Fruit fly (Drosophila melanogaster) whole organism, embryonic: ENCODE data around the gene Rab9.

Experiments
- CG11398 ChIP-seq: fragments of 200-800 bp; sonication (Bioruptor generic); optimal IDR thresholded peaks from 2 replicates; lab custom pipeline; 2016; ENCODE audit warnings: missing biosample characterization, missing genetic modification characterization
- CG1792 ChIP-seq: fragments of 200-800 bp; sonication (Bioruptor generic); optimal IDR thresholded peaks from 2 replicates; lab custom pipeline; 2016; ENCODE audit warnings: missing biosample characterization, missing genetic modification characterization
- CG3281 ChIP-seq: fragments of 200-800 bp; sonication (Bioruptor generic); optimal IDR thresholded peaks from 3 replicates; lab custom pipeline; 2017; ENCODE audit warnings: missing biosample characterization, mild to moderate bottlenecking, missing genetic modification characterization
- CG4820 ChIP-seq: fragments of 200-800 bp; sonication (Bioruptor generic); optimal IDR thresholded peaks from 3 replicates; lab custom pipeline; 2016; ENCODE audit warnings: missing biosample characterization, missing genetic modification characterization
- CkIIα-i1 ChIP-seq: fragments of 200-800 bp; sonication (Bioruptor generic); IDR thresholded peaks from 2 replicates; pipeline ENCODE4 v1.3.6; 2022; ENCODE audit warnings: missing biosample characterization, missing genetic modification characterization
- Hmx ChIP-seq: fragments of 200-800 bp; sonication (Bioruptor generic); optimal IDR thresholded peaks from 2 replicates; lab custom pipeline; 2016; ENCODE audit warnings: missing biosample characterization, missing genetic modification characterization
- Ssrp ChIP-seq: fragments of 200-800 bp; sonication (Bioruptor generic); optimal IDR thresholded peaks from 2 replicates; lab custom pipeline; 2018; ENCODE audit warnings: missing biosample characterization, mild to moderate bottlenecking, missing genetic modification characterization, moderate library complexity
- caup ChIP-seq: fragments of 200-800 bp; sonication (Bioruptor generic); optimal IDR thresholded peaks from 3 replicates; lab custom pipeline; 2017; ENCODE audit warnings: missing biosample characterization, mild to moderate bottlenecking, missing genetic modification characterization, moderate library complexity; ENCODE audit not compliant: severe bottlenecking
- corto ChIP-seq: fragments of 200-800 bp; sonication (Bioruptor generic); optimal IDR thresholded peaks from 2 replicates; lab custom pipeline; 2016; ENCODE audit warnings: missing biosample characterization, mild to moderate bottlenecking, missing genetic modification characterization, moderate library complexity
- her ChIP-seq: fragments of 200-800 bp; sonication (Bioruptor generic); optimal IDR thresholded peaks from 2 replicates; lab custom pipeline; 2016; ENCODE audit warnings: missing biosample characterization, missing genetic modification characterization

DNA sequence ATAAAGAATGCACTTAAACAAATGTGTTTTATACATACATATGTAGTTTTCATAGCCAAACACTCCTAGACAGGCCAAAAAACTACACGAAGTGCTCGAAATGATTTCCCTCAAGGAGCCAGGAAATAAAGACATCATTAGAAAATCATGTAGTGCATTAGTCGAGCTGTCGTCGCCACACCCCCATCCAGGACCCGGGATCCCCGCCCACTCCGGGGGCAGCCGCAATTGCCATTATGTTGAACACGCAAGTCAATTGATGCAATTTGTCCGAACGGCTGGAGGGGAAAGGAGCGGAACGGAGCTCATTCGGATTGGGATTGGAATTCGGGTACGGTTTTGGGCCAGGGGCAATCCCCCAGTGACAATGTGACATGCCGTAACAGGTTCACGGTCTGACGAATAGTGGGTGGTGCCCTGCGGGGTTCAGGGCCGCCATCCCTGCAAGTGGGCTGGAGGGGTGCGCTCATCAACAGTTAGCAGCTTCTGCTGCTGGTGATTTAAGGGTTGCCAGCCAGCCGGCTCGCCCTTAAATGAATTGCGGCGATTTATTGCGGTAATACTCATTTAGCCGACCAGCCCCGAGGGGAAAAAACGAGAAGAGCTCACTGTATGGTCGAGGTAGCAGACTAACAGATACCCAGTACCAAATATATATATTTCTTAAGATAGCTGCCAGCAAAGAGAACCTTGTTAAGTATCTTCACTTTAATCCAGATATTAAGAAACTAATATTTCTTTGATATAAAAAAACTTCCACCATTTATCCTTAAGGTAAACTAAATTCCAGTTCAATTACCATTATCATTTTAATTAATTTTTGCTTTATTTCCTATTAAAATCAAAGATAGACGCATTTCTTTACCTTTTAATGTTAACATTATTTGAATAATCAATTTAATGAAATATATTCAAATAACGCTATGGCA lies 48.3 kb downstream of the Rab9 start:
- TF ChIP-seq corto = no peak
- no peak for TF ChIP-seq CG3281 (GFP tag; lab: Kevin White, UChicago)
- TF ChIP-seq Hmx (GFP tag; lab: Kevin White, UChicago) = no peak
- TF ChIP-seq Ssrp (tag; lab: Kevin White, UChicago) = no peak
- no peak for TF ChIP-seq CG1792
- TF ChIP-seq caup = no peak
- TF ChIP-seq CG11398 (GFP tag; lab: Kevin White, UChicago) = no peak
- no peak for TF ChIP-seq her (GFP tag; lab: Kevin White, UChicago)
- TF ChIP-seq CkIIα-i1 (GFP tag; lab: Robert Waterston, UW) = no peak
- TF ChIP-seq CG4820 (GFP tag; lab: Kevin White, UChicago) = no peak
